Fruit fly (Drosophila melanogaster): ENCODE measurements around the gene CG6686.

Gene CG6686

DNA sequence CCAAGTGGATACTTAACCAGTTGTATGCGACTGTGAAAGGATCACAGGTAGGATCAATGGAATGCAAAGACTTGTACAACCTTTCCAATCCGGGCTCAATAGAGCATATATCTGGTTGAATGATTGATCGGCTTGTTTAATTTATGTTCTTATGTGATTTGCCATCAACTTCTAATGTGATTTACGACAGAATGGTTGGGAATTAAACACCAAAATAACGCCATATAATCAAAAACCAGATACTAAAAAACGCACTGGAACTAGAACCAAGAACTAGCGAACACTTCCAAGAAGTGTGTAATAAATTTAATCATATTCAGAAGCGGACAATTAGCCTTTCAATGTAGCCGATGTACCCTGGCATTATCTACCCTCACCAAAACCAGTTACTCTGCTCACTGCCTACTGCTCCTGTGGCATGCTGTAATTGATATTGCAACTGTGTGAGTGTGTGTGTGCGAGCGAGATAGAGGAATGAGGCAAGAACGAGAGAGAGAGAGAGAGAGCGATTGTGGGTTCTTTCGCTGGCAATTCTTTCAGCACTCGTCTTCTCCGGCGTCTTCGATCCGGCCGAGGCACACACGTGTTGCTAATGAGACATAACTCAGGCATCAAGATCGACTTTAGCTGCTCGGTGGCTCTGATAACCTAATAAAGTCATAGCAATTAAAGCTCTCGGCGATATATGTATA lies 19.1 kb downstream of the CG6686 start (continued):
- TF ChIP-seq CG11504 (tag; optimal IDR thresholded peaks at IDR 0.05) (no peak), Sox102F (GFP tag; optimal IDR thresholded peaks at IDR 0.05) (no peak), CG9215 (GFP tag; IDR thresholded peaks at IDR 0.05) (no peak), CG16863 (GFP tag; optimal IDR thresholded peaks at IDR 0.05) (no peak), ken (GFP tag; IDR thresholded peaks at IDR 0.05) (no peak), CG10979 (tag; optimal IDR thresholded peaks at IDR 0.05) (no peak), CG6683 (GFP tag; optimal IDR thresholded peaks at IDR 0.05) (no peak), CG17359 (tag; optimal IDR thresholded peaks at IDR 0.05) (no peak), pzg (GFP tag; optimal IDR thresholded peaks at IDR 0.05) (no peak), Doc3 (GFP tag; IDR thresholded peaks at IDR 0.05; ENCODE audit: partially characterized antibody) (no peak), NC2β (GFP tag; optimal IDR thresholded peaks at IDR 0.05) (no peak), row (GFP tag; IDR thresholded peaks at IDR 0.05) (no peak), ato (GFP tag; IDR thresholded peaks at IDR 0.05; ENCODE audit: partially characterized antibody) (no peak), dan (GFP tag; IDR thresholded peaks at IDR 0.05) (no peak), MESR4 (GFP tag; optimal IDR thresholded peaks at IDR 0.05) (no peak), CG34422 (GFP tag; IDR thresholded peaks at IDR 0.05) (no peak), CG10959 (GFP tag; IDR thresholded peaks at IDR 0.05) (no peak), salm (tag; optimal IDR thresholded peaks at IDR 0.05) (no peak), NC2α (GFP tag; optimal IDR thresholded peaks at IDR 0.05) (no peak), CG31224 (GFP tag; IDR thresholded peaks at IDR 0.05) (no peak), inv (GFP tag; IDR thresholded peaks at IDR 0.05; ENCODE audit: partially characterized antibody) (no peak), zen (tag; optimal IDR thresholded peaks at IDR 0.05) (peak; percentile 59), bigmax (GFP tag; optimal IDR thresholded peaks at IDR 0.05) (no peak), otp (GFP tag; IDR thresholded peaks at IDR 0.05) (no peak), CG7271 (tag; optimal IDR thresholded peaks at IDR 0.05) (no peak), gce (GFP tag; IDR thresholded peaks at IDR 0.05) (no peak), scrt (GFP tag; optimal IDR thresholded peaks at IDR 0.05) (no peak), Trl (optimal IDR thresholded peaks at IDR 0.05) (peak in 1 of 2 experiments; percentile 21), Trl (GFP tag; optimal IDR thresholded peaks at IDR 0.05) (no peak), CG4820 (GFP tag; optimal IDR thresholded peaks at IDR 0.05) (no peak), CG11560 (tag; IDR thresholded peaks at IDR 0.05) (no peak), CG3065 (GFP tag; optimal IDR thresholded peaks at IDR 0.05) (no peak), Atf3 (GFP tag; optimal IDR thresholded peaks at IDR 0.05) (no peak), HmgZ (tag; optimal IDR thresholded peaks at IDR 0.05) (no peak), cg (GFP tag; optimal IDR thresholded peaks at IDR 0.05) (peak; percentile 47), CG7963 (GFP tag; IDR thresholded peaks at IDR 0.05; ENCODE audit: partially characterized antibody) (no peak), cwo (GFP tag; optimal IDR thresholded peaks at IDR 0.05) (peak; percentile 1), unpg (GFP tag; optimal IDR thresholded peaks at IDR 0.05) (no peak), CG6175 (GFP tag; IDR thresholded peaks at IDR 0.05) (peak; percentile 69; the same call in 1 of the 3 replicates), Kr (GFP tag; optimal IDR thresholded peaks at IDR 0.05) (no peak), Hr51 (GFP tag; optimal IDR thresholded peaks at IDR 0.05) (no peak), sens (GFP tag) (peak; percentile 45)

Data from whole organism, embryonic.